Worm (Caenorhabditis elegans): Measurements from ENCODE around the gene cnk-1.

cnk-1 gene

ce11 chrIII:10241332-10241829 is 29.7 kb upstream of the cnk-1 start (continued):
- no peak for TF ChIP-seq ets-5 (GFP tag; IDR thresholded peaks at IDR 0.05)
- no peak for TF ChIP-seq pag-3 (tag; optimal IDR thresholded peaks at IDR 0.05; ENCODE audit: borderline replicate concordance, insufficient read depth)
- TF ChIP-seq nhr-20 (tag; optimal IDR thresholded peaks at IDR 0.05): no peak
- TF ChIP-seq aha-1 (tag; optimal IDR thresholded peaks at IDR 0.05): no peak
- TF ChIP-seq nhr-84 (tag; optimal IDR thresholded peaks at IDR 0.05): no peak
- TF ChIP-seq ceh-63 (GFP tag; optimal IDR thresholded peaks at IDR 0.05): no peak
- no peak for TF ChIP-seq lin-15B (tag; optimal IDR thresholded peaks at IDR 0.05)
- no peak for TF ChIP-seq nhr-11 (tag; optimal IDR thresholded peaks at IDR 0.05)
- no peak for TF ChIP-seq xbp-1 (tag; optimal IDR thresholded peaks at IDR 0.05)
- TF ChIP-seq isw-1 (GFP tag; IDR thresholded peaks at IDR 0.05): no peak
- TF ChIP-seq lin-39 (tag; optimal IDR thresholded peaks at IDR 0.05): no peak
- TF ChIP-seq irx-1 (tag; optimal IDR thresholded peaks at IDR 0.05): no peak
- TF ChIP-seq hlh-4 (tag; optimal IDR thresholded peaks at IDR 0.05): no peak
- TF ChIP-seq nhr-237 (tag; optimal IDR thresholded peaks at IDR 0.05): no peak
- no peak for TF ChIP-seq zip-4 (GFP tag; optimal IDR thresholded peaks at IDR 0.05)
- TF ChIP-seq fos-1 (tag; optimal IDR thresholded peaks at IDR 0.05): no peak
- no peak for TF ChIP-seq C34B4.2 (tag; optimal IDR thresholded peaks at IDR 0.05)
- TF ChIP-seq grh-1 (GFP tag; IDR thresholded peaks at IDR 0.05): 0 out of 2 replicates have a peak, but pooled peaks have one; percentile 16
- no peak for TF ChIP-seq sup-37 (GFP tag; optimal IDR thresholded peaks at IDR 0.05)
- no peak for TF ChIP-seq nhr-28 (tag; optimal IDR thresholded peaks at IDR 0.05)
- TF ChIP-seq mep-1 (tag; optimal IDR thresholded peaks at IDR 0.05): no peak
- TF ChIP-seq ama-1 (optimal IDR thresholded peaks at IDR 0.05): no peak
- no peak for TF ChIP-seq elt-2 (tag; optimal IDR thresholded peaks at IDR 0.05)
- TF ChIP-seq nhr-90 (tag; optimal IDR thresholded peaks at IDR 0.05; ENCODE audit: poor library complexity): no peak
- TF ChIP-seq skn-1 (tag; optimal IDR thresholded peaks at IDR 0.05): no peak
- TF ChIP-seq ztf-11 (tag; optimal IDR thresholded peaks at IDR 0.05): no peak
- no peak for TF ChIP-seq aly-2 (tag; optimal IDR thresholded peaks at IDR 0.05)
- no peak for TF ChIP-seq F16B12.6 (tag; optimal IDR thresholded peaks at IDR 0.05)
- TF ChIP-seq rnt-1 (tag; optimal IDR thresholded peaks at IDR 0.05): no peak
- TF ChIP-seq mdl-1 (tag; optimal IDR thresholded peaks at IDR 0.05): no peak
- no peak for TF ChIP-seq fkh-10 (GFP tag; optimal IDR thresholded peaks at IDR 0.05)
- TF ChIP-seq dpl-1 (GFP tag; optimal IDR thresholded peaks at IDR 0.05): no peak
- TF ChIP-seq fkh-4 (tag; optimal IDR thresholded peaks at IDR 0.05; ENCODE audit: borderline replicate concordance): no peak
- no peak for TF ChIP-seq tbx-2 (tag; optimal IDR thresholded peaks at IDR 0.05)
- no peak for TF ChIP-seq snpc-4 (tag; optimal IDR thresholded peaks at IDR 0.05)
- no peak for TF ChIP-seq swsn-7 (tag; optimal IDR thresholded peaks at IDR 0.05)
- TF ChIP-seq egl-13 (tag; optimal IDR thresholded peaks at IDR 0.05): no peak
- no peak for TF ChIP-seq nhr-12 (tag; optimal IDR thresholded peaks at IDR 0.05)

ce11 chrIII:10244013-10244412 is 27.0 kb upstream of the cnk-1 start:
- TF ChIP-seq aha-1 (tag; optimal IDR thresholded peaks at IDR 0.05) (no peak), nhr-85 (tag) (peak; percentile 56), ceh-88 (GFP tag; IDR thresholded peaks at IDR 0.05) (no peak)

ce11 chrIII:10248441-10249137 is 22.5 kb upstream of the cnk-1 start, which contains the start of the genes div-1 and cor-1:
TSS of gene div-1 (minus strand) at chrIII:10248559.
TSS of gene cor-1 (plus strand) at chrIII:10249111.
- TF ChIP-seq elt-2 (tag; optimal IDR thresholded peaks at IDR 0.05): no peak
- TF ChIP-seq dsc-1 (tag; optimal IDR thresholded peaks at IDR 0.05): peak; percentile 40
- TF ChIP-seq nhr-20 (tag; optimal IDR thresholded peaks at IDR 0.05): peak; percentile 5
- peak in 2 of 3 experiments; percentile 25 to 46 for TF ChIP-seq ceh-82 (tag; optimal IDR thresholded peaks at IDR 0.05)
- no peak for TF ChIP-seq ets-5 (GFP tag; IDR thresholded peaks at IDR 0.05)
- TF ChIP-seq nhr-90 (tag; optimal IDR thresholded peaks at IDR 0.05; ENCODE audit: poor library complexity): peak; percentile 16
- TF ChIP-seq xbp-1 (tag; optimal IDR thresholded peaks at IDR 0.05): peak; percentile 40
- TF ChIP-seq blmp-1 (tag; optimal IDR thresholded peaks at IDR 0.05): no peak
- TF ChIP-seq efl-1 (optimal IDR thresholded peaks at IDR 0.05): peak; percentile 76 to 90
- peak; percentile 87 to 99 for TF ChIP-seq efl-1 (GFP tag; optimal IDR thresholded peaks at IDR 0.05 in 1 of 2)
- peak; percentile 57 for TF ChIP-seq nhr-47 (tag; optimal IDR thresholded peaks at IDR 0.05)
- TF ChIP-seq lin-39 (tag; optimal IDR thresholded peaks at IDR 0.05): no peak
- TF ChIP-seq F16B12.6 (tag; optimal IDR thresholded peaks at IDR 0.05): peak; percentile 39
- peak; percentile 86 to 93 for TF ChIP-seq lin-35 (GFP tag; optimal IDR thresholded peaks at IDR 0.05)
- TF ChIP-seq swsn-7 (tag; optimal IDR thresholded peaks at IDR 0.05): peak; percentile 31
- no peak for TF ChIP-seq pqm-1 (tag; optimal IDR thresholded peaks at IDR 0.05)
- peak; percentile 52 for TF ChIP-seq C16A3.4 (tag; optimal IDR thresholded peaks at IDR 0.05)
- peak; percentile 57 for TF ChIP-seq nhr-71 (tag; optimal IDR thresholded peaks at IDR 0.05)

Data from whole organism, L1 larva.